Worm (Caenorhabditis elegans) whole organism, L4/young adult: ENCODE results near the gene prp-38.

ENCODE experiments used
- W03F9.2 ChIP-seq: fragments of 150-350 bp; optimal IDR thresholded peaks from 2 replicates; lab custom pipeline; 2014; ENCODE audit warnings: missing biosample characterization, missing genetic modification characterization
- dao-5 ChIP-seq: sonication (generic microtip); optimal IDR thresholded peaks from 2 replicates; lab custom pipeline; 2016; ENCODE audit warnings: missing genotype, missing genetic modification characterization, moderate library complexity, missing compliant biosample characterization
- him-1 ChIP-seq: sonication (generic microtip); optimal IDR thresholded peaks from 2 replicates; lab custom pipeline; 2016; ENCODE audit warnings: missing genotype, missing genetic modification reagents, missing genetic modification characterization, missing compliant biosample characterization

ce11 chrV:10762695-10763094 lies 43.1 kb downstream of the prp-38 start, which contains the start of gene sre-6:
- TF ChIP-seq him-1 (tag; lab: Kevin White, UChicago) (no peak), W03F9.2 (no peak), dao-5 (tag; lab: Kevin White, UChicago) (no peak)
